Worm (Caenorhabditis elegans): Measurements from ENCODE around the gene srr-7.
"Not testable (repeated sequence)": the region's sequence is repeated elsewhere in the genome, so short reads cannot be mapped to it uniquely, and the experiment has no call there.

DNA sequence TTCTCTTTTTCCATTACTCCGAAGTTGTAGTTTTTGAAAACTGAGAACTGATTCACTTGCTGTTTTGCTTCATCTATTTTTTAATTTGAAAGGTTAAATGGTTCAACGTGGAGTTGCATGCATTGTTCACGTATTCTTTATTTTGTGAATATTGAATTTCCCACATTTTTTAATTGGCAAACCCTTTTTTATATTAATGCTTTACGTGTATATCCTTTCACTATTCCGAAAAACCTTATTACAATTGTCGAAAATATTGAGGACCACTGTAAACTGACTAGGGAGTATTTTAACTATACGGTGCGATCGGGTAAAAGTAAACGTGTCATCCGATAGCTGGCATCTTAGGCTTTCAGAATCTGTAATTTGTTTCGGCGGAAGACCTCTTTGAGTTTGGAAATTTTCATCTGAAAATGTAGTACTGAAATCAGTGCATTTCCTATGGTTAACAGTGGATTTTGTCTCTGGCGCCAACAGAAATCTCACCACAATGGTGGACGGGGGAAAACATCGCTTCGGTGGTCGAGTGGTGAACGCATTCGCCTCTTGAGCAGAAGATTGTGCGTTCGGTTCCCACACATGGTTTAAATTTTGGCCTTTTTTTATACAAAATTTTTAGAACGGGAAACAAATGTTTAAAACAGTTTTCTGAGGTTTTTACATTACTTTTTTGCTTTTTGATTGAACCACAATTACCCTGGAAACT is 22.0 kb upstream of the srr-7 start, which contains the start of gene C01G10.14:
- not testable (repeated sequence) for TF ChIP-seq lin-39 (tag; optimal IDR thresholded peaks at IDR 0.05); snpc-4 (tag; optimal IDR thresholded peaks at IDR 0.05); fos-1 (tag; optimal IDR thresholded peaks at IDR 0.05); unc-130 (GFP tag; optimal IDR thresholded peaks at IDR 0.05); unc-62 (GFP tag; optimal IDR thresholded peaks at IDR 0.05 in 1 of 2); unc-62 (tag; optimal IDR thresholded peaks at IDR 0.05); R02D3.7 (tag; optimal IDR thresholded peaks at IDR 0.05); nhr-25 (tag; optimal IDR thresholded peaks at IDR 0.05; ENCODE audit: borderline replicate concordance, insufficient read depth); nhr-6 (tag; optimal IDR thresholded peaks at IDR 0.05); ama-1 (optimal IDR thresholded peaks at IDR 0.05); snpc-1.2 (GFP tag; IDR thresholded peaks at IDR 0.05)

All from whole organism, L4 larva.